Worm (Caenorhabditis elegans) whole organism, young adult: ENCODE measurements around the gene rde-11.

Experiments
- B0019.2 ChIP-seq: fragments of 200-800 bp; sonication (Bioruptor generic); conservative IDR thresholded peaks from 2 replicates; pipeline ENCODE4 v1.3.6; 2022; ENCODE audit warnings: missing genetic modification reagents, missing genetic modification characterization, missing compliant biosample characterization
- B0035.1 ChIP-seq: sonication (generic microtip); optimal IDR thresholded peaks from 2 replicates; lab custom pipeline; 2016; ENCODE audit warnings: missing genetic modification characterization, mild to moderate bottlenecking, missing compliant biosample characterization, missing genotype, missing genetic modification reagents
- B0261.1 ChIP-seq: sonication (generic microtip); optimal IDR thresholded peaks from 2 replicates; lab custom pipeline; 2016; ENCODE audit warnings: mild to moderate bottlenecking, missing genetic modification characterization, moderate library complexity, missing compliant biosample characterization
- D2030.7 ChIP-seq: fragments of 200-800 bp; sonication (Bioruptor generic); IDR thresholded peaks from 2 replicates; pipeline ENCODE4 v1.3.6; 2022; ENCODE audit warnings: missing genetic modification reagents, missing genetic modification characterization, missing compliant biosample characterization
- F10E7.11 ChIP-seq: sonication (generic microtip); optimal IDR thresholded peaks from 2 replicates; lab custom pipeline; 2017; ENCODE audit warnings: mild to moderate bottlenecking, missing genetic modification characterization, moderate library complexity, missing compliant biosample characterization
- F22D6.2 ChIP-seq: sonication (generic microtip); optimal IDR thresholded peaks from 2 replicates; lab custom pipeline; 2016; ENCODE audit warnings: mild to moderate bottlenecking, missing genetic modification characterization, missing compliant biosample characterization
- F39B2.1 ChIP-seq: fragments of 200-800 bp; sonication (Bioruptor generic); IDR thresholded peaks from 2 replicates; pipeline ENCODE4 v1.3.6; 2022; ENCODE audit warnings: missing genetic modification reagents, missing genetic modification characterization, missing compliant biosample characterization
- F52B5.7 ChIP-seq: sonication (generic microtip); optimal IDR thresholded peaks from 2 replicates; lab custom pipeline; 2016; ENCODE audit warnings: mild to moderate bottlenecking, missing genetic modification characterization, missing compliant biosample characterization
- T07F8.4 ChIP-seq: sonication (generic microtip); optimal IDR thresholded peaks from 2 replicates; lab custom pipeline; 2016; ENCODE audit warnings: mild to moderate bottlenecking, missing genetic modification characterization, moderate library complexity, missing compliant biosample characterization
- Y79H2A.3 ChIP-seq: fragments of 200-800 bp; sonication (Bioruptor generic); conservative IDR thresholded peaks from 2 replicates; pipeline ENCODE4 v1.3.6; 2022; ENCODE audit warnings: missing genetic modification reagents, missing genetic modification characterization, missing compliant biosample characterization
- ama-1 ChIP-seq, 3 experiments: fragments of 150-350 bp in 1 of 3; sonication (generic microtip) in 2 of 3; optimal IDR thresholded peaks; 2 replicates each; lab custom pipeline; 2014 to 2018; ENCODE audit warnings: missing biosample characterization in 2 of 3, missing genetic modification characterization in 2 of 3, missing genetic modification reagents in 2 of 3
- attf-6 ChIP-seq: fragments of 200-800 bp; sonication (Bioruptor generic); IDR thresholded peaks from 2 replicates; pipeline ENCODE4 v1.3.6; 2022; ENCODE audit warnings: missing genetic modification reagents, missing genetic modification characterization, missing compliant biosample characterization
- bed-1 ChIP-seq: fragments of 200-800 bp; sonication (Bioruptor generic); IDR thresholded peaks from 2 replicates; pipeline ENCODE4 v1.3.6; 2022; ENCODE audit warnings: missing genetic modification reagents, missing genetic modification characterization, missing compliant biosample characterization
- ccch-3 ChIP-seq: fragments of 200-800 bp; sonication (Bioruptor generic); optimal IDR thresholded peaks from 2 replicates; lab custom pipeline; 2018; ENCODE audit warnings: mild to moderate bottlenecking, missing genetic modification characterization, missing compliant biosample characterization
- cebp-2 ChIP-seq: fragments of 200-800 bp; sonication (Bioruptor generic); IDR thresholded peaks from 2 replicates; pipeline ENCODE4 v1.3.6; 2022; ENCODE audit warnings: missing genetic modification characterization, missing compliant biosample characterization
- egl-44 ChIP-seq: fragments of 200-800 bp; sonication (Bioruptor generic); IDR thresholded peaks from 2 replicates; pipeline ENCODE4 v1.3.6; 2022; ENCODE audit warnings: missing genetic modification reagents, missing genetic modification characterization, missing compliant biosample characterization
- egrh-3 ChIP-seq: fragments of 200-800 bp; sonication (Bioruptor generic); IDR thresholded peaks from 2 replicates; pipeline ENCODE4 v1.3.6; 2022; ENCODE audit warnings: missing genetic modification reagents, missing genetic modification characterization, missing compliant biosample characterization
- hlh-12 ChIP-seq: sonication (generic microtip); optimal IDR thresholded peaks from 2 replicates; lab custom pipeline; 2016; ENCODE audit warnings: missing genetic modification characterization, missing compliant biosample characterization
- hmg-20 ChIP-seq: fragments of 200-800 bp; sonication (Bioruptor generic); IDR thresholded peaks from 2 replicates; pipeline ENCODE4 v1.3.6; 2022; ENCODE audit warnings: missing genetic modification reagents, missing genetic modification characterization, missing compliant biosample characterization
- madf-3 ChIP-seq: fragments of 200-800 bp; sonication (Bioruptor generic); IDR thresholded peaks from 2 replicates; pipeline ENCODE4 v1.3.6; 2022; ENCODE audit warnings: missing genetic modification reagents, missing genetic modification characterization, missing compliant biosample characterization
- mel-28 ChIP-seq: sonication (generic microtip); optimal IDR thresholded peaks from 2 replicates; lab custom pipeline; 2016; ENCODE audit warnings: borderline replicate concordance, mild to moderate bottlenecking, missing genetic modification characterization, missing compliant biosample characterization
- nfya-1 ChIP-seq: sonication (generic microtip); optimal IDR thresholded peaks from 2 replicates; lab custom pipeline; 2017; ENCODE audit warnings: antibody characterized with exemption, missing compliant biosample characterization, missing genetic modification characterization, borderline replicate concordance; ENCODE audit not compliant: insufficient read depth
- pbrm-1 ChIP-seq: fragments of 200-800 bp; sonication (Bioruptor generic); IDR thresholded peaks from 2 replicates; pipeline ENCODE4 v1.3.6; 2022; ENCODE audit warnings: missing genetic modification reagents, missing genetic modification characterization, missing compliant biosample characterization
- repo-1 ChIP-seq: sonication (generic microtip); optimal IDR thresholded peaks from 2 replicates; lab custom pipeline; 2017; ENCODE audit warnings: mild to moderate bottlenecking, missing genetic modification characterization, missing compliant biosample characterization
- sea-2 ChIP-seq: fragments of 200-800 bp; sonication (Bioruptor generic); IDR thresholded peaks from 2 replicates; pipeline ENCODE4 v1.3.6; 2022; ENCODE audit warnings: missing genetic modification characterization, missing compliant biosample characterization
- snpc-4 ChIP-seq, 5 experiments: fragments of 150-350 bp in 1 of 5; sonication (generic microtip) in 4 of 5; optimal IDR thresholded peaks; 2 replicates each; lab custom pipeline; 2014 to 2018; ENCODE audit warnings: missing genetic modification characterization in 5 of 5, missing biosample characterization in 3 of 5, antibody characterized with exemption in 2 of 5, mild to moderate bottlenecking in 2 of 5, missing compliant biosample characterization in 2 of 5, missing genotype in 2 of 5, moderate library complexity in 2 of 5, missing genetic modification reagents in 1 of 5
- somi-1 ChIP-seq: fragments of 200-800 bp; sonication (Bioruptor generic); optimal IDR thresholded peaks from 2 replicates; lab custom pipeline; 2018; ENCODE audit warnings: mild to moderate bottlenecking, missing genetic modification characterization, missing compliant biosample characterization
- tbx-9 ChIP-seq: sonication (generic microtip); optimal IDR thresholded peaks from 2 replicates; lab custom pipeline; 2016; ENCODE audit warnings: borderline replicate concordance, missing genetic modification characterization, inconsistent platforms, missing compliant biosample characterization
- tlf-1 ChIP-seq: fragments of 200-800 bp; sonication (Bioruptor generic); optimal IDR thresholded peaks from 2 replicates; lab custom pipeline; 2018; ENCODE audit warnings: mild to moderate bottlenecking, missing genetic modification characterization, missing compliant biosample characterization
- xnd-1 ChIP-seq: sonication (generic microtip); optimal IDR thresholded peaks from 2 replicates; lab custom pipeline; 2016; ENCODE audit warnings: missing genotype, missing genetic modification reagents, missing genetic modification characterization, missing compliant biosample characterization
- zfh-2 ChIP-seq: fragments of 200-800 bp; sonication (Bioruptor generic); conservative IDR thresholded peaks from 2 replicates; pipeline ENCODE4 v1.3.6; 2022; ENCODE audit warnings: missing genetic modification reagents, missing genetic modification characterization, missing compliant biosample characterization
- ztf-22 ChIP-seq: fragments of 200-800 bp; sonication (Bioruptor generic); optimal IDR thresholded peaks from 2 replicates; lab custom pipeline; 2018; ENCODE audit warnings: mild to moderate bottlenecking, missing genetic modification characterization, moderate library complexity, missing compliant biosample characterization

rde-11 gene

DNA sequence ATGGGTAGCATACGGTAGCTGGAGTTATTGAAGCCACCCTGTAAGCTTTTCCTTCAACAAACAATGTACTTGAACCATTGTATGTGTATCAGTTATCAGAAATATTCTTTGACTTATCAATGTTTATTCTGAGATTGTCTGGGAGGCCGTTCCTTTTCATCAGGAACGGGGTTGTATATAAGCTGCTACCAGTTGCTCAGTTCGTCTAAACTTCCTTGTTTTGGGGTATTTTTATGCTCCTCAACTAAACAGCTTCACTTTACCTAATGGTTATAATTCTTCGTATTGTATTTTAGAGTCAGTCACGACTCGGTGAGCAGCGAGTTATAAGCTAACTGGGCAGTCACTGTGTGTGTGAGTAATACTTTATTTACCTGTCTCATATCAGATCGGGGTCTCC lies 19.3 kb upstream of the rde-11 start (continued):
- TF ChIP-seq Y79H2A.3 (GFP tag; lab: Robert Waterston, UW), result no peak

DNA sequence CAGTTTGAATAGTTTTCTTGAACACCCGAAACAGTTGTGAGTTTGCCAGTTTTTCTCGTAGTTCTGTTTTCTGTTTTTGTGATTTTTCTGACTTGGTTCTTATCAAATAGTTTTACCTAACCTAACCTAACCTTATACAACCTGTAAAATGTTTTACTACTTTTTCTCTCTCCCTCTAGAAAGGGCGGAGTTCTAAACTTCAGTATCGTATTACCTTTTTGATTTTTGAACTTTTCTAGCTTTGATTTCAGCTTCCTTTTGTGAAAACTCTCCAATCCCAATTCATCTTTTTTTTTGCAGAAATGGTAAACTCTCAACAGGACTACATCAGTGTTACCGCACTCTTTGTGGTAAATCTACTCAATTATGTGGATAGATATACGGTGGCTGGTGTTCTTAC lies 18.3 kb upstream of the rde-11 start, which contains the start of gene spin-2:
Gene spin-2 (plus strand): TSS at position 301 of the 400 bp plus-strand sequence.
- no peak for TF ChIP-seq nfya-1 (tag; lab: Kevin White, UChicago)
- no peak for TF ChIP-seq B0019.2 (GFP tag; lab: Robert Waterston, UW)
- TF ChIP-seq mel-28, result no peak
- no peak for TF ChIP-seq xnd-1 (tag; lab: Kevin White, UChicago)
- TF ChIP-seq ztf-22 (GFP tag; lab: Kevin White, UChicago), result no peak
- TF ChIP-seq B0035.1 (tag; lab: Kevin White, UChicago), result no peak
- TF ChIP-seq D2030.7, result no peak
- TF ChIP-seq repo-1 (tag; lab: Kevin White, UChicago), result no peak
- TF ChIP-seq bed-1 (GFP tag; lab: Robert Waterston, UW), result no peak
- no peak for TF ChIP-seq egl-44 (GFP tag; lab: Robert Waterston, UW)
- no peak for TF ChIP-seq F52B5.7 (tag; lab: Kevin White, UChicago)
- no peak for TF ChIP-seq egrh-3 (GFP tag; lab: Robert Waterston, UW)
- no peak for TF ChIP-seq ccch-3 (GFP tag; lab: Kevin White, UChicago)

DNA sequence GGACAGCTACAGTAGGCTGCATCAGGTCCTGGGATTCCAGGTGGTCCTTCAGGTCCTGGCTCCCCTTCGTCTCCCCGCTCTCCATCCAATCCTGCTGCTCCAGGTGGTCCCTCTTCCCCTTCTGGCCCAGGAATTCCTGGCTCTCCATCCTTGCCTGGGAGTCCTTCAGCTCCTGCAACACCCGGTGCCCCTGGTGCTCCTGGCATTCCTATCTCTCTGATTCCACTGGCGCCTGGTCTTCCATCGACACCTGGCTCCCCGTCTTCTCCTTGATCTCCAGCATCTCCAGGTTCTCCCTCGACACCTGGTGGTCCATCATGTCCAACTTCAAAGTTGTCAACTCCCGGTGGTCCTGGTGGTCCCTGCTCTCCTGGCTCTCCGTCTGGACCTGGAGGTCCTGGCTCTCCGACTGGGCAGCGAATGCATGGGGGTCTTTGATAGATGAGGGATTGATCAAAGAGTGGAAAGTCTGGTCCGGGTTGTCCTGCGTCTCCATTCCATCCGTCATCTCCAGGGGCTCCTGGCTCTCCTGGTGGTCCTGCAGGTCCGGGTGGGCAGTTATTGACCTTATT lies 15.2 kb upstream of the rde-11 start:
- no peak for TF ChIP-seq somi-1 (GFP tag; lab: Kevin White, UChicago)
- TF ChIP-seq snpc-4 (GFP tag; optimal IDR thresholded peaks at IDR 0.05; lab: Kevin White, UChicago), result no peak
- no peak for TF ChIP-seq snpc-4 (tag; optimal IDR thresholded peaks at IDR 0.05; lab: Kevin White, UChicago)
- TF ChIP-seq pbrm-1, result 0 out of 2 replicates have a peak, but pooled peaks have one; percentile 19
- no peak for TF ChIP-seq xnd-1 (tag; lab: Kevin White, UChicago)
- TF ChIP-seq cebp-2 (GFP tag; lab: Robert Waterston, UW), result 0 out of 2 replicates have a peak, but pooled peaks have one; percentile 18
- peak; percentile 92; the same call in 1 of the 2 replicates for TF ChIP-seq zfh-2 (GFP tag; lab: Robert Waterston, UW)
- TF ChIP-seq F10E7.11, result no peak
- no peak for TF ChIP-seq tbx-9 (tag; lab: Kevin White, UChicago)
- TF ChIP-seq F39B2.1 (GFP tag; lab: Robert Waterston, UW), result no peak
- no peak for TF ChIP-seq tlf-1 (GFP tag; lab: Kevin White, UChicago)
- 0 out of 2 replicates have a peak, but pooled peaks have one; percentile 8 for TF ChIP-seq hmg-20 (GFP tag; lab: Robert Waterston, UW)
- peak; percentile 85 for TF ChIP-seq egrh-3 (GFP tag; lab: Robert Waterston, UW)
- TF ChIP-seq madf-3 (GFP tag; lab: Robert Waterston, UW), result no peak
- TF ChIP-seq attf-6 (GFP tag; lab: Robert Waterston, UW), result no peak
- TF ChIP-seq, all 124 proteins: peak for 5

DNA sequence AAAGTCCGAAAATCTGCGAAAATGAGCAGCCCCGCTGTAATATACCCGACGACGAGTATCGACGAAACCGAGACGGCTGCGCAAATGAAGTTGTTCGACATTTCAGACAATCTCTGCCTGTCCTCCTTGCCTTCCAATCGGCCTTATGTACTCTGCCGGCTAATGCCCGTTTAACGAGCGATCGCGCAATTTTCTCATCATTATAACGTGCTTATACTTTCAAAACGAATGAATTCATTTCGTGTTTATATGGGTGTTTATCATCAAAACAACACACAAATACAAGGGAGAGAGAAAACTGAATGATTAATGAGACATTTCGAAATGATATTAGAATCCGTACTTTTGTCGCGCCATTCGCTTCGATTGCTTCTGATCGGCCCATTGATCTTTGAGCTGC lies 14.0 kb upstream of the rde-11 start, which contains the start of gene col-132:
Gene col-132 (minus strand): TSS at position 101 of the 400 bp plus-strand sequence.
- TF ChIP-seq ama-1 (optimal IDR thresholded peaks at IDR 0.05; lab: Kevin White, UChicago) (no peak), ama-1 (GFP tag; optimal IDR thresholded peaks at IDR 0.05; lab: Kevin White, UChicago) (no peak), F22D6.2 (tag; lab: Kevin White, UChicago) (no peak), sea-2 (GFP tag; lab: Robert Waterston, UW) (no peak), hlh-12 (no peak), T07F8.4 (no peak), B0261.1 (tag; lab: Kevin White, UChicago) (no peak), somi-1 (GFP tag; lab: Kevin White, UChicago) (no peak), madf-3 (GFP tag; lab: Robert Waterston, UW) (no peak)
- TF ChIP-seq, all 124 proteins: peak for 0
